Fruit fly (Drosophila melanogaster) whole organism, wandering third instar larva: ENCODE data around the gene CG10211.
A peak's percentile ranks its signal among the peaks of the same experiment; 100 is the strongest.

ENCODE experiments used
- CG32264 ChIP-seq: fragments of 200-800 bp; sonication (Bioruptor generic); optimal IDR thresholded peaks from 2 replicates; lab custom pipeline; 2016; ENCODE audit warnings: missing biosample characterization, missing genetic modification characterization
- CrebA ChIP-seq: fragments of 200-800 bp; sonication (Bioruptor generic); optimal IDR thresholded peaks from 2 replicates; lab custom pipeline; 2016; ENCODE audit warnings: missing biosample characterization, mild to moderate bottlenecking, missing genetic modification characterization, borderline replicate concordance
- Dfd ChIP-seq: fragments of >200 bp; optimal IDR thresholded peaks from 2 replicates; lab custom pipeline; 2017; ENCODE audit warnings: missing biosample characterization, missing genetic modification characterization
- HLH106 ChIP-seq: fragments of 200-800 bp; optimal IDR thresholded peaks from 3 replicates; lab custom pipeline; 2019; ENCODE audit warnings: missing biosample characterization, mild to moderate bottlenecking, missing genetic modification characterization, moderate library complexity
- Hnf4 ChIP-seq: fragments of 200-800 bp; sonication (Bioruptor generic); optimal IDR thresholded peaks from 2 replicates; lab custom pipeline; 2016; ENCODE audit warnings: missing biosample characterization, mild to moderate bottlenecking, missing genetic modification characterization
- Hr83 ChIP-seq: fragments of 200-300 bp; sonication (Bioruptor generic); optimal IDR thresholded peaks from 2 replicates; lab custom pipeline; 2016; ENCODE audit warnings: missing biosample characterization, mild to moderate bottlenecking, missing genetic modification characterization, moderate library complexity; ENCODE audit not compliant: poor library complexity, severe bottlenecking
- Jra ChIP-seq: sonication (Bioruptor generic); optimal IDR thresholded peaks from 2 replicates; lab custom pipeline; 2016; ENCODE audit warnings: missing biosample characterization, missing genetic modification characterization
- Myc ChIP-seq: fragments of >200 bp; optimal IDR thresholded peaks from 2 replicates; lab custom pipeline; 2017
- OdsH ChIP-seq: fragments of 200-800 bp; sonication (Bioruptor generic); optimal IDR thresholded peaks from 2 replicates; lab custom pipeline; 2016; ENCODE audit warnings: missing biosample characterization, mild to moderate bottlenecking, missing genetic modification characterization
- Rel ChIP-seq, 2 experiments: fragments of 200-800 bp; sonication (Bioruptor generic) in 1 of 2; optimal IDR thresholded peaks; 2 replicates in 1 of 2; 3 replicates in 1 of 2; lab custom pipeline; 2016 to 2019; ENCODE audit warnings: mild to moderate bottlenecking in 2 of 2, missing biosample characterization in 2 of 2, missing genetic modification characterization in 2 of 2, moderate library complexity in 1 of 2
- dmrt93B ChIP-seq: fragments of 200-800 bp; sonication (Bioruptor generic); optimal IDR thresholded peaks from 2 replicates; lab custom pipeline; 2018; ENCODE audit warnings: missing biosample characterization, mild to moderate bottlenecking, missing genetic modification characterization
- foxo ChIP-seq, 2 experiments: fragments of 200-800 bp; sonication (Bioruptor generic); optimal IDR thresholded peaks; 2 replicates in 1 of 2; 3 replicates in 1 of 2; lab custom pipeline; 2016 to 2017; ENCODE audit warnings: missing biosample characterization in 2 of 2, missing genetic modification characterization in 2 of 2
- fru ChIP-seq: fragments of 200-800 bp; sonication (Bioruptor generic); optimal IDR thresholded peaks from 3 replicates; lab custom pipeline; 2016; ENCODE audit warnings: missing biosample characterization, mild to moderate bottlenecking, missing genetic modification characterization
- h ChIP-seq: fragments of 200-800 bp; sonication (Bioruptor generic); optimal IDR thresholded peaks from 3 replicates; lab custom pipeline; 2016; ENCODE audit warnings: missing biosample characterization, mild to moderate bottlenecking, missing genetic modification characterization
- jim ChIP-seq: fragments of 175-275, 200-325 bp; sonication (Bioruptor generic); optimal IDR thresholded peaks from 2 replicates; lab custom pipeline; 2016; ENCODE audit warnings: missing biosample characterization, mild to moderate bottlenecking, missing genetic modification characterization
- lola ChIP-seq: fragments of >200 bp; optimal IDR thresholded peaks from 2 replicates; lab custom pipeline; 2017; ENCODE audit warnings: missing biosample characterization, missing genetic modification characterization
- pan ChIP-seq: fragments of >200 bp; optimal IDR thresholded peaks from 2 replicates; lab custom pipeline; 2017
- psq ChIP-seq: fragments of 200-800 bp; sonication (Bioruptor generic); optimal IDR thresholded peaks from 3 replicates; lab custom pipeline; 2017; ENCODE audit warnings: missing biosample characterization, mild to moderate bottlenecking, missing genetic modification characterization, moderate library complexity
- sage ChIP-seq: fragments of 200-800 bp; sonication (Bioruptor generic); optimal IDR thresholded peaks from 2 replicates; lab custom pipeline; 2016; ENCODE audit warnings: missing biosample characterization, mild to moderate bottlenecking, missing genetic modification characterization
- sv ChIP-seq: fragments of 200-800 bp; sonication (Bioruptor generic); optimal IDR thresholded peaks from 3 replicates; lab custom pipeline; 2016; ENCODE audit warnings: missing biosample characterization, missing genetic modification characterization
- tai ChIP-seq: sonication (Bioruptor generic); optimal IDR thresholded peaks from 2 replicates; lab custom pipeline; 2016; ENCODE audit warnings: missing biosample characterization, missing genetic modification characterization
- usp ChIP-seq: fragments of >200 bp; optimal IDR thresholded peaks from 2 replicates; lab custom pipeline; 2017; ENCODE audit warnings: missing biosample characterization, missing genetic modification characterization
- woc ChIP-seq: sonication (Bioruptor generic); optimal IDR thresholded peaks from 2 replicates; lab custom pipeline; 2016; ENCODE audit warnings: missing biosample characterization, mild to moderate bottlenecking, missing genetic modification characterization

Gene CG10211

dm6 chr2L:18572428-18573136 is 55.3 kb downstream of the CG10211 start:
- TF ChIP-seq dmrt93B (GFP tag; lab: Kevin White, UChicago) (no peak), OdsH (no peak), CG32264 (GFP tag; lab: Kevin White, UChicago) (no peak), HLH106 (tag; lab: Kevin White, UChicago) (peak; percentile 7), Hr83 (GFP tag; lab: Kevin White, UChicago) (peak; percentile 14), lola (GFP tag; lab: Kevin White, UChicago) (no peak), foxo (GFP tag; optimal IDR thresholded peaks at IDR 0.05; lab: Kevin White, UChicago) (peak in 1 of 2 experiments; percentile 8), h (GFP tag; lab: Kevin White, UChicago) (no peak), jim (GFP tag; lab: Kevin White, UChicago) (peak; percentile 86), Myc (peak; percentile 85), woc (GFP tag; lab: Kevin White, UChicago) (peak; percentile 83), CrebA (GFP tag; lab: Kevin White, UChicago) (peak; percentile 47), tai (peak; percentile 36), Jra (GFP tag; lab: Kevin White, UChicago) (peak; percentile 29), Rel (GFP tag; optimal IDR thresholded peaks at IDR 0.05; lab: Kevin White, UChicago) (peak; percentile 45), Rel (tag; optimal IDR thresholded peaks at IDR 0.05; lab: Kevin White, UChicago) (no peak), Hnf4 (GFP tag; lab: Kevin White, UChicago) (peak; percentile 96), sv (GFP tag; lab: Kevin White, UChicago) (no peak), psq (GFP tag; lab: Kevin White, UChicago) (peak; percentile 63)

dm6 chr2L:18576250-18576649 is 59.0 kb downstream of the CG10211 start:
- no peak for TF ChIP-seq fru (GFP tag; lab: Kevin White, UChicago)
- TF ChIP-seq foxo (GFP tag; optimal IDR thresholded peaks at IDR 0.05; lab: Kevin White, UChicago): no peak
- TF ChIP-seq pan (lab: Kevin White, UChicago): no peak
- TF ChIP-seq usp: no peak
- TF ChIP-seq sv (GFP tag; lab: Kevin White, UChicago): no peak
- TF ChIP-seq Jra (GFP tag; lab: Kevin White, UChicago): no peak
- no peak for TF ChIP-seq Dfd (GFP tag; lab: Kevin White, UChicago)
- no peak for TF ChIP-seq CG32264 (GFP tag; lab: Kevin White, UChicago)
- no peak for TF ChIP-seq sage (GFP tag; lab: Kevin White, UChicago)
